Worm (Caenorhabditis elegans) whole organism, L4 larva: ENCODE measurements around the gene Y39E4B.6.

Experiments used
- aha-1 ChIP-seq: fragments of 150-350 bp; peaks from one replicate; lab custom pipeline; 2014; ENCODE audit warnings: missing biosample characterization, missing genetic modification characterization
- ama-1 ChIP-seq: fragments of 150-350 bp; optimal IDR thresholded peaks from 2 replicates; lab custom pipeline; 2014; ENCODE audit warnings: inconsistent platforms, mixed read lengths
- ceh-82 ChIP-seq: sonication (generic microtip); optimal IDR thresholded peaks from 2 replicates; lab custom pipeline; 2017; ENCODE audit warnings: missing biosample characterization, missing genetic modification characterization
- egl-27 ChIP-seq: sonication (generic microtip); optimal IDR thresholded peaks from 3 replicates; lab custom pipeline; 2017; ENCODE audit warnings: missing biosample characterization, missing genetic modification reagents, missing genetic modification characterization
- lir-3 ChIP-seq: sonication (generic microtip); optimal IDR thresholded peaks from 2 replicates; lab custom pipeline; 2016; ENCODE audit warnings: mild to moderate bottlenecking, missing genetic modification characterization, missing compliant biosample characterization
- nhr-10 ChIP-seq: fragments of 150-350 bp; optimal IDR thresholded peaks from 2 replicates; lab custom pipeline; 2014; ENCODE audit warnings: missing biosample characterization, missing genetic modification characterization
- nhr-111 ChIP-seq: fragments of 200-800 bp; sonication (Bioruptor generic); optimal IDR thresholded peaks from 2 replicates; lab custom pipeline; 2018; ENCODE audit warnings: mild to moderate bottlenecking, missing genetic modification characterization, missing compliant biosample characterization
- nhr-28 ChIP-seq: fragments of 150-350 bp; optimal IDR thresholded peaks from 2 replicates; lab custom pipeline; 2014; ENCODE audit warnings: missing biosample characterization, missing genetic modification characterization
- skn-1 ChIP-seq: fragments of 150-350 bp; optimal IDR thresholded peaks from 2 replicates; lab custom pipeline; 2014; ENCODE audit warnings: missing biosample characterization, missing genetic modification characterization
- snpc-4 ChIP-seq: fragments of 150-350 bp; optimal IDR thresholded peaks from 2 replicates; lab custom pipeline; 2014; ENCODE audit warnings: missing biosample characterization, missing genetic modification characterization
- unc-39 ChIP-seq: sonication (generic microtip); optimal IDR thresholded peaks from 2 replicates; lab custom pipeline; 2017; ENCODE audit warnings: missing biosample characterization, missing genetic modification characterization

- TF ChIP-seq nhr-111 (GFP tag; lab: Kevin White, UChicago) (no peak), skn-1 (no peak), ceh-82 (tag; lab: Kevin White, UChicago) (no peak), nhr-28 (tag; lab: Kevin White, UChicago) (no peak), lir-3 (tag; lab: Kevin White, UChicago) (no peak), ama-1 (lab: Kevin White, UChicago) (no peak), aha-1 (tag; lab: Kevin White, UChicago) (no peak), snpc-4 (tag; lab: Kevin White, UChicago) (no peak), nhr-10 (tag; lab: Kevin White, UChicago) (no peak), unc-39 (tag; lab: Kevin White, UChicago) (no peak), egl-27 (no peak)
These were observed 36.8 kb downstream of the Y39E4B.6 start, which contains the start of gene dhhc-8 for ce11 chrIII:13107307-13107706.
